Worm (Caenorhabditis elegans) whole organism, L2 larva: ENCODE data around the gene C33D9.13.

Experiments
- C34F6.9 ChIP-seq: fragments of 150-350 bp; optimal IDR thresholded peaks from 2 replicates; lab custom pipeline; 2014; ENCODE audit warnings: missing biosample characterization, missing genetic modification characterization
- F13H6.1 ChIP-seq: sonication (generic microtip); optimal IDR thresholded peaks from 2 replicates; lab custom pipeline; 2016; ENCODE audit warnings: missing genetic modification characterization, missing compliant biosample characterization
- R02D3.7 ChIP-seq: fragments of 150-350 bp; optimal IDR thresholded peaks from 2 replicates; lab custom pipeline; 2014; ENCODE audit warnings: missing biosample characterization, missing genetic modification characterization
- ZK546.5 ChIP-seq: sonication (generic microtip); optimal IDR thresholded peaks from 2 replicates; lab custom pipeline; 2017; ENCODE audit warnings: missing biosample characterization, missing genetic modification characterization
- alr-1 ChIP-seq: fragments of 150-350 bp; optimal IDR thresholded peaks from 2 replicates; lab custom pipeline; 2014; ENCODE audit warnings: missing biosample characterization, missing genetic modification characterization
- aly-2 ChIP-seq: fragments of 150-350 bp; optimal IDR thresholded peaks from 2 replicates; lab custom pipeline; 2014; ENCODE audit warnings: missing biosample characterization, missing genetic modification characterization
- blmp-1 ChIP-seq: sonication (generic microtip); optimal IDR thresholded peaks from 2 replicates; lab custom pipeline; 2017; ENCODE audit warnings: missing genetic modification characterization, mild to moderate bottlenecking, missing compliant biosample characterization, antibody characterized with exemption, moderate library complexity; ENCODE audit not compliant: insufficient read depth
- ceh-82 ChIP-seq: fragments of 150-350 bp; optimal IDR thresholded peaks from 2 replicates; lab custom pipeline; 2014; ENCODE audit warnings: missing biosample characterization, missing genetic modification characterization
- crh-2 ChIP-seq: sonication (generic microtip); optimal IDR thresholded peaks from 2 replicates; lab custom pipeline; 2017; ENCODE audit warnings: missing biosample characterization, missing genetic modification characterization
- dmd-4 ChIP-seq: sonication (generic microtip); optimal IDR thresholded peaks from 2 replicates; lab custom pipeline; 2017; ENCODE audit warnings: missing biosample characterization, missing genetic modification characterization
- elt-1 ChIP-seq: fragments of 150-350 bp; optimal IDR thresholded peaks from 2 replicates; lab custom pipeline; 2014; ENCODE audit warnings: missing biosample characterization, missing genetic modification characterization
- fos-1 ChIP-seq: fragments of 150-350 bp; optimal IDR thresholded peaks from 2 replicates; lab custom pipeline; 2014; ENCODE audit warnings: missing biosample characterization, missing genetic modification characterization
- gmeb-1 ChIP-seq: fragments of 150-350 bp; optimal IDR thresholded peaks from 2 replicates; lab custom pipeline; 2014; ENCODE audit warnings: missing biosample characterization, missing genetic modification characterization
- lin-11 ChIP-seq: fragments of 150-350 bp; sonication (generic microtip); optimal IDR thresholded peaks from 2 replicates; lab custom pipeline; 2014; ENCODE audit warnings: missing biosample characterization, missing genetic modification characterization, inconsistent platforms, mixed read lengths
- lin-39 ChIP-seq: fragments of 150-350 bp; optimal IDR thresholded peaks from 2 replicates; lab custom pipeline; 2014; ENCODE audit warnings: missing biosample characterization, missing genetic modification reagents, missing genetic modification characterization
- lsy-2 ChIP-seq, 2 experiments: fragments of 150-350 bp in 1 of 2; sonication (generic microtip) in 1 of 2; optimal IDR thresholded peaks; 2 replicates each; lab custom pipeline; 2014 to 2017; ENCODE audit warnings: missing biosample characterization in 2 of 2, missing genetic modification characterization in 2 of 2
- mab-5 ChIP-seq: fragments of 150-350 bp; optimal IDR thresholded peaks from 2 replicates; lab custom pipeline; 2014; ENCODE audit warnings: missing biosample characterization, missing genetic modification characterization
- mbf-1 ChIP-seq: sonication (generic microtip); optimal IDR thresholded peaks from 2 replicates; lab custom pipeline; 2017; ENCODE audit warnings: missing biosample characterization, missing genetic modification characterization
- mdl-1 ChIP-seq, 2 experiments: fragments of 150-350 bp in 1 of 2; sonication (generic microtip) in 1 of 2; optimal IDR thresholded peaks; 2 replicates each; lab custom pipeline; 2017; ENCODE audit warnings: missing biosample characterization in 2 of 2, missing genetic modification characterization in 2 of 2
- nhr-12 ChIP-seq: fragments of 150-350 bp; optimal IDR thresholded peaks from 2 replicates; lab custom pipeline; 2014; ENCODE audit warnings: missing biosample characterization, missing genetic modification characterization
- nhr-129 ChIP-seq: fragments of 150-350 bp; optimal IDR thresholded peaks from 2 replicates; lab custom pipeline; 2014; ENCODE audit warnings: missing biosample characterization, missing genetic modification characterization
- nhr-21 ChIP-seq: fragments of 150-350 bp; optimal IDR thresholded peaks from 2 replicates; lab custom pipeline; 2014; ENCODE audit warnings: missing biosample characterization, missing genetic modification characterization
- nhr-23 ChIP-seq: fragments of 150-350 bp; optimal IDR thresholded peaks from 2 replicates; lab custom pipeline; 2014; ENCODE audit warnings: missing biosample characterization, missing genetic modification reagents, missing genetic modification characterization
- nhr-237 ChIP-seq: fragments of 150-350 bp; optimal IDR thresholded peaks from 2 replicates; lab custom pipeline; 2014; ENCODE audit warnings: missing biosample characterization, missing genetic modification characterization
- nhr-77 ChIP-seq: fragments of 150-350 bp; optimal IDR thresholded peaks from 2 replicates; lab custom pipeline; 2014; ENCODE audit warnings: missing biosample characterization, missing genetic modification characterization
- sem-4 ChIP-seq: fragments of 150-350 bp; optimal IDR thresholded peaks from 2 replicates; lab custom pipeline; 2014; ENCODE audit warnings: missing biosample characterization, missing genetic modification reagents, missing genetic modification characterization
- skn-1 ChIP-seq: sonication (generic microtip); optimal IDR thresholded peaks from 2 replicates; lab custom pipeline; 2017; ENCODE audit warnings: missing biosample characterization, missing genetic modification characterization
- sma-3 ChIP-seq: sonication (generic microtip); optimal IDR thresholded peaks from 2 replicates; lab custom pipeline; 2016; ENCODE audit warnings: missing genetic modification reagents, missing genetic modification characterization, missing compliant biosample characterization
- sma-9 ChIP-seq, 2 experiments: fragments of 150-350 bp in 1 of 2; sonication (generic microtip) in 1 of 2; optimal IDR thresholded peaks; 2 replicates each; lab custom pipeline; 2014 to 2016; ENCODE audit warnings: missing genetic modification characterization in 2 of 2, mild to moderate bottlenecking in 1 of 2, missing biosample characterization in 1 of 2, missing compliant biosample characterization in 1 of 2, missing genetic modification reagents in 1 of 2, moderate library complexity in 1 of 2
- unc-39 ChIP-seq: fragments of 150-350 bp; optimal IDR thresholded peaks from 2 replicates; lab custom pipeline; 2014; ENCODE audit warnings: missing biosample characterization, missing genetic modification characterization
- unc-55 ChIP-seq: fragments of 150-350 bp; sonication (generic microtip); optimal IDR thresholded peaks from 3 replicates; lab custom pipeline; 2014; ENCODE audit warnings: missing biosample characterization, missing genetic modification reagents, missing genetic modification characterization
- zag-1 ChIP-seq: fragments of 150-350 bp; optimal IDR thresholded peaks from 2 replicates; lab custom pipeline; 2014; ENCODE audit warnings: missing biosample characterization, missing genetic modification characterization
- ztf-1 ChIP-seq: fragments of 200-800 bp; sonication (Bioruptor generic); conservative IDR thresholded peaks from 2 replicates; pipeline ENCODE4 v1.3.6; 2022; ENCODE audit warnings: missing genetic modification characterization, missing compliant biosample characterization
- ztf-11 ChIP-seq: sonication (generic microtip); optimal IDR thresholded peaks from 2 replicates; lab custom pipeline; 2017; ENCODE audit warnings: missing biosample characterization, missing genetic modification characterization

The C33D9.13 gene

DNA sequence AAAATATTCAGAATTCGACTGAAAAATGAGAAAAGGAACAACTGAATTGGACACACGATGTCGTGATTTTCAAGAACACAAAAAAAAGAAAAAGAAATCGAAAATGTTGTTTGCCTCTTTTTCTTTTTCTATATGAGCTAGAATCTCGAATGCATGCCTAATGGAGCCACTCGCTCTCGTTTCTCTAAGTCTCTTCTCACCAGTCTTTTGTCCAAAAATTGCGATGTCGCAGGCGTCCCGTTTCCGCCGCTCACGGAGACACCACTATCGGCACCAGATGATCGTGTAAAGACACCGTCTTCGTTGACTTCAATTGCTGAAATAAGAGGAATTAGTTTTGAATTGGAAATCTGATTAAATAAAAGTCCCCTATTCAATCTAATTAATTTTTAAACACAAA lies 26.5 kb downstream of the C33D9.13 start (continued):
- no peak for TF ChIP-seq alr-1 (tag; lab: Kevin White, UChicago)
- TF ChIP-seq ceh-82 (tag; lab: Kevin White, UChicago), result no peak
- TF ChIP-seq ztf-11 (tag; lab: Kevin White, UChicago), result no peak

DNA sequence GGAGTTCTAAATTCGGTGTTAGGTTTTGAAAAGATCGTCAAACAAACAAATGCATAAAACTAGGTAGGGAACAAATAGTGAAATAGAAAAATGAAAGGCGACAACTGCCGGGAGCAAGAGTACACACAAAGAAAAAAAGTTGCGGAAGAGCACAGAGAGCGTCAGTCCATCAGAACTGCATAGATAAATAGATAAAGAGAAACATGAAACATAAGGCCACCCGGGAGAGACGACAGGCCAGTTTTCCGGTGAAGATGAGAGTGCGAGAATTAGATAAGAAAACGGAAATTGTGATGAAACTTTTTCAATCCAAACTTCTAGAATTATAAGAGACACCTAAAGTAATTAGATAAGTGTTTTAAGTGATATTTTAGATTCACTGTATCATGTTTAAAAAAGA lies 27.3 kb downstream of the C33D9.13 start:
- TF ChIP-seq F13H6.1, result peak; percentile 64
- no peak for TF ChIP-seq zag-1
- peak; percentile 26 for TF ChIP-seq nhr-129 (tag; lab: Kevin White, UChicago)
- TF ChIP-seq skn-1 (tag; lab: Kevin White, UChicago), result no peak
- no peak for TF ChIP-seq ztf-1 (GFP tag; lab: Robert Waterston, UW)
- TF ChIP-seq C34F6.9, result peak; percentile 7
- TF ChIP-seq nhr-237 (tag; lab: Kevin White, UChicago), result no peak
- no peak for TF ChIP-seq lsy-2 (tag; optimal IDR thresholded peaks at IDR 0.05; lab: Kevin White, UChicago)
- TF ChIP-seq lin-11 (tag; lab: Kevin White, UChicago), result no peak
- peak; percentile 90 for TF ChIP-seq fos-1
- TF ChIP-seq mdl-1 (tag; optimal IDR thresholded peaks at IDR 0.05; lab: Kevin White, UChicago), result no peak
- no peak for TF ChIP-seq R02D3.7
- TF ChIP-seq ceh-82 (tag; lab: Kevin White, UChicago), result no peak
- TF ChIP-seq sma-9 (GFP tag; optimal IDR thresholded peaks at IDR 0.05; lab: Kevin White, UChicago), result peak; percentile 14
- TF ChIP-seq sma-9 (tag; optimal IDR thresholded peaks at IDR 0.05; lab: Kevin White, UChicago), result no peak
- peak; percentile 35 for TF ChIP-seq crh-2 (tag; lab: Kevin White, UChicago)
- no peak for TF ChIP-seq dmd-4 (tag; lab: Kevin White, UChicago)
- TF ChIP-seq unc-55 (GFP tag; lab: Kevin White, UChicago), result peak; percentile 12
- TF ChIP-seq, all 48 proteins: peak for 7

DNA sequence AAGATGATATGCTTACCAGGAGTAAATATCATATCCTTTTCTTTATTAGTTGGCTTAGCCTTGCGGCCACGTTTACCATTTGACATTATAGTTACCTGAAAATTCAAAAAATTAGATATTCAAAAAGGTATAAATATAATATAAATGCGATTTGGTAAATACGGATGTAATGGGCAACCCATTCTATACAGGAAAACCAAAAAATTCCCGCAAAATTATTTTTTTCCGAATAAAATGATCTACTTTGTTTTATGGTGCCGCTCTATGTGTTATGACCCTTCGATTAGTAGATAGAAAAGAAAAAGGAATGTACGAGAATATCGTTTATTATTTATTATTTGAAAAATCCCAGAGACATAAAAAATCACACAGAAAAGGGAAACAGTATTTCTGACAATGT lies 30.4 kb downstream of the C33D9.13 start, which contains the start of gene elli-1:
Gene elli-1, minus strand, starts transcription at position 101 of the 400 bp plus-strand sequence.
- TF ChIP-seq nhr-21 (tag; lab: Kevin White, UChicago) (no peak), blmp-1 (tag; lab: Kevin White, UChicago) (no peak), sma-3 (no peak), mab-5 (no peak), ceh-82 (tag; lab: Kevin White, UChicago) (no peak), lsy-2 (tag; optimal IDR thresholded peaks at IDR 0.05; lab: Kevin White, UChicago) (no peak), lin-11 (tag; lab: Kevin White, UChicago) (no peak), alr-1 (tag; lab: Kevin White, UChicago) (no peak), nhr-129 (tag; lab: Kevin White, UChicago) (no peak), fos-1 (no peak), nhr-12 (no peak), C34F6.9 (no peak), dmd-4 (tag; lab: Kevin White, UChicago) (no peak), aly-2 (tag; lab: Kevin White, UChicago) (no peak), sem-4 (tag; lab: Kevin White, UChicago) (no peak), nhr-77 (tag; lab: Kevin White, UChicago) (no peak), lin-39 (tag; lab: Kevin White, UChicago) (no peak), ZK546.5 (tag; lab: Kevin White, UChicago) (no peak), unc-55 (GFP tag; lab: Kevin White, UChicago) (no peak)

DNA sequence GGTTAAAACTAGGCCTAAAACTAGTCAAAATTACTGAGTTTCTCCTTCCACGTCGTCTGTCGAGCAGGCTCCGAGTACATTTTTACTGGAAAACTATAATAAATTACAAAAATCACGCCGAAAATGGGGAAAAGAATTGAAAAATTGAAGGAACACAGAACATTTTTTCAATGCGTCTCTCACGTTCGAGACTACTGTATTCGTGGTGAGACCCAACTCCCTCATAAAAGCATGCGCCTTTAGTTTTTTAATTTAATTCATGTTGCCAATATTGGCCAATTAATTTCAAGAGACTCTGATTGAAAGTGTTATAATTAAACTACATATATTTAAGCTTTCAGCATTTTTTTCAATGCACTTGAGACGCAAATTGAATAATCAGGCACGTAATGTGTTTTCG lies 30.9 kb downstream of the C33D9.13 start:
- TF ChIP-seq zag-1 (no peak), mbf-1 (tag; lab: Kevin White, UChicago) (no peak), mab-5 (no peak), skn-1 (tag; lab: Kevin White, UChicago) (no peak), mdl-1 (tag; optimal IDR thresholded peaks at IDR 0.05; lab: Kevin White, UChicago) (no peak), sma-3 (no peak), elt-1 (tag; lab: Kevin White, UChicago) (no peak), nhr-21 (tag; lab: Kevin White, UChicago) (no peak), nhr-23 (tag; lab: Kevin White, UChicago) (no peak), crh-2 (tag; lab: Kevin White, UChicago) (no peak)

DNA sequence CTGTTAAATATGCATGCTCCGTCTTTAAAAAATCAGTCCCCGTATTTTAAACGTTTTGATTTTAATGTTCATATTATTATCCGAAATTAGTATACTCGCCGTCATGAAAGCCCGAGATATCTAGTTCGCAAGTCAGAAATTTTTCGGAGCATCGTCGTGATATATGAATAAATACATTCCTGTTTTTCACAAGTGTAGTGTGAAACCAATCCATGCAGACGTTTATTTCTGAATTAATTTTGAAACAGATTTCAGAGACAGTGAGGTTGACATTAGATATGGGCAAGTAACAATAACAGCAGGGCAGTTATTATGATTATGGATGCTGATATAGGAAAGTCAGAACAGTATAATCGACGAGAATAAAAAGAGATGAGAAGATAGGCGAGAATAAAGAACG lies 32.6 kb downstream of the C33D9.13 start:
- TF ChIP-seq lsy-2 (tag; optimal IDR thresholded peaks at IDR 0.05; lab: Kevin White, UChicago) (no peak), R02D3.7 (no peak), crh-2 (tag; lab: Kevin White, UChicago) (no peak), elt-1 (tag; lab: Kevin White, UChicago) (no peak), ZK546.5 (tag; lab: Kevin White, UChicago) (no peak), zag-1 (no peak), unc-39 (tag; lab: Kevin White, UChicago) (no peak), sma-3 (no peak), gmeb-1 (tag; lab: Kevin White, UChicago) (no peak), mab-5 (no peak), lin-39 (tag; lab: Kevin White, UChicago) (no peak), F13H6.1 (no peak)
